Fruit fly (Drosophila melanogaster): ENCODE results near the gene AhcyL2.

dm6 chr3R:16936319-16936718 is 45.6 kb downstream of the AhcyL2 start:
- TF ChIP-seq Spps (tag; optimal IDR thresholded peaks at IDR 0.05): no peak
- no peak for TF ChIP-seq ERR (GFP tag; optimal IDR thresholded peaks at IDR 0.05)
- TF ChIP-seq CG3847 (GFP tag; IDR thresholded peaks at IDR 0.05): no peak
- TF ChIP-seq onecut (GFP tag; IDR thresholded peaks at IDR 0.05): no peak
- TF ChIP-seq CG11085 (GFP tag; IDR thresholded peaks at IDR 0.05): no peak
- TF ChIP-seq wor (GFP tag; IDR thresholded peaks at IDR 0.05): no peak
- no peak for TF ChIP-seq HHEX (GFP tag; optimal IDR thresholded peaks at IDR 0.05)
- TF ChIP-seq CG16779 (GFP tag; IDR thresholded peaks at IDR 0.05): no peak
- no peak for TF ChIP-seq CG10565 (GFP tag; optimal IDR thresholded peaks at IDR 0.05)
- no peak for TF ChIP-seq CG9727 (GFP tag; optimal IDR thresholded peaks at IDR 0.05)
- TF ChIP-seq B-H1 (GFP tag; IDR thresholded peaks at IDR 0.05): no peak

Measured in whole organism, embryonic.